Worm (Caenorhabditis elegans) whole organism, midembryonic: ENCODE measurements around the gene nhr-147.

Experiments used
- T22C8.4 ChIP-seq: fragments of 200-800 bp; sonication (Bioruptor generic); IDR thresholded peaks from 2 replicates; pipeline ENCODE4 v1.3.6; 2022; ENCODE audit warnings: missing genetic modification characterization, missing compliant biosample characterization
- cog-1 ChIP-seq: sonication (generic microtip); optimal IDR thresholded peaks from 2 replicates; lab custom pipeline; 2016; ENCODE audit warnings: missing genetic modification characterization, missing compliant biosample characterization
- flt-1 ChIP-seq: fragments of 200-800 bp; sonication (Bioruptor generic); IDR thresholded peaks from 2 replicates; pipeline ENCODE4 v1.3.6; 2022; ENCODE audit warnings: missing genetic modification characterization, missing compliant biosample characterization
- klf-2 ChIP-seq: fragments of 200-800 bp; sonication (Bioruptor generic); conservative IDR thresholded peaks from 2 replicates; pipeline ENCODE4 v1.3.6; 2022; ENCODE audit warnings: missing genetic modification reagents, missing genetic modification characterization, missing compliant biosample characterization
- med-1 ChIP-seq: sonication (generic microtip); optimal IDR thresholded peaks from 2 replicates; lab custom pipeline; 2017; ENCODE audit warnings: missing genetic modification characterization, mild to moderate bottlenecking, missing compliant biosample characterization, antibody characterized with exemption, missing genetic modification reagents; ENCODE audit not compliant: insufficient read depth
- ref-1 ChIP-seq: fragments of 200-800 bp; sonication (Bioruptor generic); conservative IDR thresholded peaks from 2 replicates; pipeline ENCODE4 v1.3.6; 2022; ENCODE audit warnings: missing genetic modification reagents, missing genetic modification characterization, missing compliant biosample characterization
- tab-1 ChIP-seq: fragments of 200-800 bp; sonication (Bioruptor generic); IDR thresholded peaks from 2 replicates; pipeline ENCODE4 v1.3.6; 2022; ENCODE audit warnings: missing genetic modification characterization, missing compliant biosample characterization
- ztf-23 ChIP-seq: fragments of 200-800 bp; sonication (Bioruptor generic); IDR thresholded peaks from 2 replicates; pipeline ENCODE4 v1.3.6; 2022; ENCODE audit warnings: missing genetic modification reagents, missing genetic modification characterization, missing compliant biosample characterization
- ztf-29 ChIP-seq: fragments of 200-800 bp; sonication (Bioruptor generic); IDR thresholded peaks from 2 replicates; pipeline ENCODE4 v1.3.6; 2022; ENCODE audit warnings: missing genetic modification reagents, missing genetic modification characterization, missing compliant biosample characterization

The nhr-147 gene

DNA sequence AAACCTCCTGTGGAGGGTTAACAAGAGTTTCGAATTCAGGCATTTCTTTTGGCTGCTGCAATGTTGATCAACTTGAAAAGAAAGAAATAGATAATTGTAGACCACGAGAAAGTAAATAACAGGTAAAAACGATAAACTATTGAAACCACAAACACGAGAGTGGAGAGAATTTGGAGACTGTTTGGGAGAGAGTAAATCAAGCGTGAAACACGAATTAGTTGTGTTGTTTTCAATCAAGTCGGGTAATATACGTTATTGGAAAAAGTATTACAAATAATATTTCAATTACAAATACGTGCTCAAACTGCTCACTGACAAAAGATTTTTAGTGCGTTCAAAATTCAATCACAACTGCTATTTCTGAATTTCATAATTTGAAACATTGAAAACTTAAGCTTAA is 35.4 kb downstream of the nhr-147 start, which contains the start of gene C03G6.17:
Gene C03G6.17, minus strand, starts transcription at position 101 of the 400 bp plus-strand sequence.
- TF ChIP-seq cog-1 (tag; lab: Kevin White, UChicago), result no peak
- TF ChIP-seq klf-2 (GFP tag; lab: Robert Waterston, UW), result no peak
- TF ChIP-seq med-1 (GFP tag; lab: Kevin White, UChicago), result no peak
- no peak for TF ChIP-seq ztf-23
- TF ChIP-seq T22C8.4, result no peak
- no peak for TF ChIP-seq flt-1 (GFP tag; lab: Robert Waterston, UW)
- TF ChIP-seq ztf-29 (GFP tag; lab: Robert Waterston, UW), result no peak
- TF ChIP-seq tab-1 (GFP tag; lab: Robert Waterston, UW), result no peak
- TF ChIP-seq ref-1 (GFP tag; lab: Robert Waterston, UW), result no peak

DNA sequence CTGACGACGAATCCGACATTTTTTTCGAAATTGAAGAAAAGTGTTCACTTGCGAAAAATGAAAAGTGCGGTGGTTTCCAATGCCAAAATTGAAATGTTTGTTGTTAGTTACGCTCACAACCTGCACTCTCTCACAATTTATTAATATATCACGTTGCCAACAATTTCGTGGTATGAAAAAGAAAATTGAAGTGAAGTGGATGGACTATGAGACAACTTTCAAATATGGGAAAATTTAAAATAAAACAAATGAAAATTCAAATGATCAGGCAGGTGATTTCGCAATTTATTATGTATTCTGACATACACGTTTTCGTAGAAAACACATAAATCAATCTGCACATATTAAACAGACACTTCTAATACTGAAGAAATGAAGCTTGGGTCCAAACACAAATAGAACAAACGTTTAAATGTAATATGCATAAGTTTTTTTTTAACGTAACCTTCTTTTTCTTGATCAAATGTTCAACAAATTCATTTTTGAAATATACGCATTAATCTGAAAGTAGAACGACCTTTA is 40.5 kb downstream of the nhr-147 start, which contains the start of gene srp-6:
Gene srp-6, minus strand, starts transcription at position 51 of the 522 bp plus-strand sequence.
- no peak for TF ChIP-seq klf-2 (GFP tag; lab: Robert Waterston, UW)
- no peak for TF ChIP-seq cog-1 (tag; lab: Kevin White, UChicago)
- no peak for TF ChIP-seq tab-1 (GFP tag; lab: Robert Waterston, UW)
- no peak for TF ChIP-seq ztf-29 (GFP tag; lab: Robert Waterston, UW)
- no peak for TF ChIP-seq T22C8.4
- TF ChIP-seq ref-1 (GFP tag; lab: Robert Waterston, UW), result no peak
- TF ChIP-seq ztf-23, result no peak
- TF ChIP-seq med-1 (GFP tag; lab: Kevin White, UChicago), result no peak
- no peak for TF ChIP-seq flt-1 (GFP tag; lab: Robert Waterston, UW)

DNA sequence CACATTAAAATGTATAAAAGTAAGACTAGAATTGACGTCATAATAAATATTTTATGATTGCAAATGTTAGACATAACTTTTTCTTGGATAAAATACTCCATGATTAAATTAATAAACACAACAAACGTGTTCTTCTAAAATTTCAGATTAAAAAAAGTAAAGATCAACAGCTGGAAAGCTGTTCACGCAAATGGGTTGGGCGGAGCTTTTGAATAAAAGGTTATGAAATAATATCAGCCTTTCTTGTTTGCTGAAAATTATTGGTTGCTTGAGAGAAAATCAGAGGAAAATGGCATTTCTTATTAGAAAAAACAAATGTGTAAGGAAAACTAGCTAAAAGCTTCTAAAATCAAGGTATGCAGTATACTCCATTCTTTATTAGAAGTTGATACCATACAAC is 42.2 kb downstream of the nhr-147 start, which contains the start of gene C02H6.3:
Gene C02H6.3, minus strand, starts transcription at position 101 of the 400 bp plus-strand sequence.
- TF ChIP-seq med-1 (GFP tag; lab: Kevin White, UChicago) (no peak), ztf-23 (no peak), flt-1 (GFP tag; lab: Robert Waterston, UW) (no peak), ztf-29 (GFP tag; lab: Robert Waterston, UW) (no peak), cog-1 (tag; lab: Kevin White, UChicago) (no peak), tab-1 (GFP tag; lab: Robert Waterston, UW) (no peak), T22C8.4 (no peak), klf-2 (GFP tag; lab: Robert Waterston, UW) (no peak), ref-1 (GFP tag; lab: Robert Waterston, UW) (no peak)

DNA sequence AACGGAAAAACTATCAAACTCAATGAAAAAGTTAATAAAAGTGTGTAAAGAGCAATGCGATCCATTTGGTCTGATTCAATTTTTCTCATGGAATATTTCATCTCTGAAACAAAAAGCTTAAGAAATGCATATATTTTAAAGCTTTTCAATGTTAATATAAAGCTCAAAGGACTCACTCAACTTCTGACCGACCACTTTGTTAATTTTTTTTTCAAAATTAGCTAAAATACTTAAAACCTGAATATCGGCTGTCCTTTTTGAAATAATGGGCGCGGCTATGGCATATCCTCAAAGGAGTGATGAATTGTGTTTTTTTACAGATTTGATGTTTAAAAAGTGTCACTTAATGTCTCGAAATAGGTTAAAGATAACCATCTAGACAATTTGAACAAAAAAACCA is 44.2 kb downstream of the nhr-147 start, which contains the start of gene C02H6.1:
Gene C02H6.1, minus strand, starts transcription at position 101 of the 400 bp plus-strand sequence.
- no peak for TF ChIP-seq cog-1 (tag; lab: Kevin White, UChicago)
- no peak for TF ChIP-seq ref-1 (GFP tag; lab: Robert Waterston, UW)
- TF ChIP-seq flt-1 (GFP tag; lab: Robert Waterston, UW), result no peak
- no peak for TF ChIP-seq med-1 (GFP tag; lab: Kevin White, UChicago)
- TF ChIP-seq klf-2 (GFP tag; lab: Robert Waterston, UW), result no peak
- TF ChIP-seq tab-1 (GFP tag; lab: Robert Waterston, UW), result no peak
- no peak for TF ChIP-seq ztf-29 (GFP tag; lab: Robert Waterston, UW)
- TF ChIP-seq T22C8.4, result no peak
- no peak for TF ChIP-seq ztf-23

DNA sequence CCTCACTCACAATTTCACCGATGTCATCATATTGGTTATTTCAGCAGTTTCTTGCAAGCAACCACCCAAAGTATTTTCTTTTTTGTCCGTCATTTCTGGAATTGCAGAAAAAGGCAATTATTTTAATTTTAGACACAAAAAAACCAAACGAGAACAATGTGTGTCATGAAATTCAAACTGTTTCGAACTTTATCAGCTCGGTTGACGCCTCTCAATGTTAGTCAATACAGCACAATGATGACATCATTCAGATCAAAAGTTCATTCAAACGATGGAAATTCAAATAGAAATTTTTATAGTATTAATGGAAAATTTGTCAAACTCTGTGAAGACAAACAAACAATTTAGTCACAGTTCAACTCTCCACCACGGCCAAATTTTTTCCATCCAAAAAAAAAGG is 46.3 kb downstream of the nhr-147 start, which contains the start of gene fbxa-105:
Gene fbxa-105, minus strand, starts transcription at position 97 of the 400 bp plus-strand sequence.
- TF ChIP-seq med-1 (GFP tag; lab: Kevin White, UChicago) (no peak), klf-2 (GFP tag; lab: Robert Waterston, UW) (no peak), flt-1 (GFP tag; lab: Robert Waterston, UW) (no peak), T22C8.4 (no peak), ztf-29 (GFP tag; lab: Robert Waterston, UW) (no peak), ref-1 (GFP tag; lab: Robert Waterston, UW) (no peak), tab-1 (GFP tag; lab: Robert Waterston, UW) (no peak), cog-1 (tag; lab: Kevin White, UChicago) (no peak), ztf-23 (no peak)

DNA sequence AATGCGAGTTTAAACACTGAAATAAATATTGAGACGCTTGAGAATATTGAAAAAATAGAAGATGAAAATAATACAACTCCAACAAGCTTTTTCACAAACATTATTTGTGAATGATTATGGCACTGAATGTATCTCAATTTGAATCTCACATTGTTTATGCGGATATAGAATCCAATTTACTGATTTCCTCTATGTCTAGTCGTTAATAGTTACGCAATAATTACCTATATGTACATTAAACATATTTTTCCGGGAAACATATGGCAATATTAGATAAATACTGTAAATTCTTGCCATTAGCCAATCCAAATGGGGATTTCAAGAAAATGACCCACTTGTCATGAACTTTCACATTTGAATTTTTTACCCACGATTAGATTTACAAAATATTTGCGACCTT is 49.8 kb downstream of the nhr-147 start, which contains the start of gene srx-9:
Gene srx-9, minus strand, starts transcription at position 101 of the 400 bp plus-strand sequence.
- TF ChIP-seq ztf-23, result no peak
- no peak for TF ChIP-seq flt-1 (GFP tag; lab: Robert Waterston, UW)
- no peak for TF ChIP-seq tab-1 (GFP tag; lab: Robert Waterston, UW)
- no peak for TF ChIP-seq ztf-29 (GFP tag; lab: Robert Waterston, UW)
- TF ChIP-seq ref-1 (GFP tag; lab: Robert Waterston, UW), result no peak
- no peak for TF ChIP-seq T22C8.4
- no peak for TF ChIP-seq med-1 (GFP tag; lab: Kevin White, UChicago)
- TF ChIP-seq cog-1 (tag; lab: Kevin White, UChicago), result no peak
- no peak for TF ChIP-seq klf-2 (GFP tag; lab: Robert Waterston, UW)
